Worm (Caenorhabditis elegans) whole organism, early embryonic: ENCODE measurements around the gene pgl-2.

Source experiments
- B0310.2 ChIP-seq: sonication (generic microtip); optimal IDR thresholded peaks from 2 replicates; lab custom pipeline; 2016; ENCODE audit warnings: mild to moderate bottlenecking, missing genetic modification characterization, missing compliant biosample characterization
- ama-1 ChIP-seq: fragments of 150-350 bp; optimal IDR thresholded peaks from 2 replicates; lab custom pipeline; 2014
- ceh-36 ChIP-seq: sonication (generic microtip); optimal IDR thresholded peaks from 2 replicates; lab custom pipeline; 2016; ENCODE audit warnings: missing genetic modification characterization, inconsistent platforms, missing compliant biosample characterization
- flt-1 ChIP-seq: fragments of 200-800 bp; sonication (Bioruptor generic); IDR thresholded peaks from 2 replicates; pipeline ENCODE4 v1.3.6; 2022; ENCODE audit warnings: missing genetic modification characterization, missing compliant biosample characterization
- sea-1 ChIP-seq: fragments of 200-800 bp; sonication (Bioruptor generic); conservative IDR thresholded peaks from 2 replicates; pipeline ENCODE4 v1.3.6; 2022; ENCODE audit warnings: missing genetic modification characterization, missing compliant biosample characterization
- tra-4 ChIP-seq: sonication (generic microtip); optimal IDR thresholded peaks from 2 replicates; lab custom pipeline; 2017; ENCODE audit warnings: missing genetic modification characterization, missing compliant biosample characterization

DNA sequence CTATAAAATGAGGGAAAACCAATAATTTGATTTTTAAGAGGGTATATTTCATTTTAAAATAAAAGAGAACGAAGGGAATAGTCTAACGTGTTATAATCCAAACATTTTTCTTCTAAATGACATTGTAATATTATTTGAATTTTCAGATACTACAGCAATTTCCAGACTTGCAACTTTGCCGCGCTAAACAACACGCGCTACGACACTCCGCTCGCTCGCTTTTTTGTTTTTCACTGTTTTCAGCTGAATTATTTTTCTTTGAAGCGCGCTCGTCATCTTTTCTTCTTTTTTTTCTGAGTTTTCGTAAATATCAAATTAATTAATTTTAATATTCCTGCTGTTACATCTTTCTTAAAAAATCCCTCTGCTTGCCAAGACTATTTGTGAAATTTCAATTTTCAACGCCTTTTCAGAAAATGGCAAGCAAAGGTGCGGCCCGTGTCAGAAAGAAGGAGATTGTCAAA is 42.0 kb upstream of the pgl-2 start, which contains the start of gene mrpl-11:
- TF ChIP-seq tra-4 (no peak), B0310.2 (tag; lab: Kevin White, UChicago) (no peak), ceh-36 (tag; lab: Kevin White, UChicago) (no peak), sea-1 (GFP tag; lab: Robert Waterston, UW) (no peak), ama-1 (lab: Kevin White, UChicago) (no peak), flt-1 (GFP tag; lab: Robert Waterston, UW) (no peak)
